Worm (Caenorhabditis elegans): ENCODE measurements around the gene Y54F10BM.23.

Gene Y54F10BM.23

ce11 chrIII:2288261-2288660, 8.9 kb upstream of the Y54F10BM.23 start (continued):
- no peak for TF ChIP-seq F49E8.2 (tag; optimal IDR thresholded peaks at IDR 0.05; ENCODE audit: insufficient read depth)
- no peak for TF ChIP-seq lir-1 (GFP tag; conservative IDR thresholded peaks at IDR 0.05)
- no peak for TF ChIP-seq cebp-2 (GFP tag; IDR thresholded peaks at IDR 0.05)
- no peak for TF ChIP-seq snpc-3.4 (tag; optimal IDR thresholded peaks at IDR 0.05)
- TF ChIP-seq T26A5.8 (tag; optimal IDR thresholded peaks at IDR 0.05): no peak
- no peak for TF ChIP-seq snpc-1.3 (tag; optimal IDR thresholded peaks at IDR 0.05; ENCODE audit: insufficient read depth)
- TF ChIP-seq rcor-1 (GFP tag; IDR thresholded peaks at IDR 0.05): no peak

- TF ChIP-seq C17E4.6 (GFP tag; IDR thresholded peaks at IDR 0.05) (no peak), ztf-6 (GFP tag; IDR thresholded peaks at IDR 0.05) (no peak), nfyb-1 (GFP tag; IDR thresholded peaks at IDR 0.05) (no peak), egrh-3 (GFP tag; IDR thresholded peaks at IDR 0.05) (no peak), aptf-3 (GFP tag; IDR thresholded peaks at IDR 0.05) (no peak), repo-1 (tag; optimal IDR thresholded peaks at IDR 0.05) (no peak), aptf-2 (GFP tag; conservative IDR thresholded peaks at IDR 0.05) (no peak), ceh-100 (GFP tag; IDR thresholded peaks at IDR 0.05) (no peak), F37B4.10 (GFP tag; IDR thresholded peaks at IDR 0.05) (no peak)
These were observed 4.0 kb upstream of the Y54F10BM.23 start for ce11 chrIII:2283341-2283847.

ce11 chrIII:2281975-2282957, 2.9 kb upstream of the Y54F10BM.23 start, which contains the start of gene Y54F10BM.3:
TSS of gene Y54F10BM.3 (plus strand) at chrIII:2282025.
- TF ChIP-seq F37B4.10 (GFP tag; IDR thresholded peaks at IDR 0.05) (no peak), F49E8.2 (tag; optimal IDR thresholded peaks at IDR 0.05; ENCODE audit: insufficient read depth) (no peak), Y56A3A.18 (GFP tag; IDR thresholded peaks at IDR 0.05) (no peak), fkh-3 (tag; optimal IDR thresholded peaks at IDR 0.05) (no peak), ceh-27 (GFP tag; optimal IDR thresholded peaks at IDR 0.05) (no peak), F52B5.7 (tag; optimal IDR thresholded peaks at IDR 0.05) (no peak), gei-17 (GFP tag; optimal IDR thresholded peaks at IDR 0.05) (no peak)

- TF ChIP-seq nhr-179 (tag; optimal IDR thresholded peaks at IDR 0.05): no peak
- no peak for TF ChIP-seq ceh-40 (GFP tag; IDR thresholded peaks at IDR 0.05)
- TF ChIP-seq rec-8 (tag; optimal IDR thresholded peaks at IDR 0.05): no peak
- no peak for TF ChIP-seq unc-130 (GFP tag; optimal IDR thresholded peaks at IDR 0.05)
- no peak for TF ChIP-seq F37B4.10 (GFP tag; IDR thresholded peaks at IDR 0.05)
- no peak for TF ChIP-seq mxl-1 (tag; optimal IDR thresholded peaks at IDR 0.05)
- no peak for TF ChIP-seq let-526 (GFP tag; IDR thresholded peaks at IDR 0.05)
- no peak for TF ChIP-seq mcd-1 (GFP tag; IDR thresholded peaks at IDR 0.05)
- no peak for TF ChIP-seq tlf-1 (GFP tag; optimal IDR thresholded peaks at IDR 0.05)
- TF ChIP-seq die-1 (tag; optimal IDR thresholded peaks at IDR 0.05): no peak
- no peak for TF ChIP-seq tbp1 (GFP tag; optimal IDR thresholded peaks at IDR 0.05)
- TF ChIP-seq lsl-1 (GFP tag; optimal IDR thresholded peaks at IDR 0.05): no peak
- TF ChIP-seq snpc-4 (GFP tag; optimal IDR thresholded peaks at IDR 0.05): no peak
- TF ChIP-seq snpc-4 (tag; optimal IDR thresholded peaks at IDR 0.05): no peak
- TF ChIP-seq F10E7.11 (tag; optimal IDR thresholded peaks at IDR 0.05): no peak
- TF ChIP-seq K12H6.12 (tag; optimal IDR thresholded peaks at IDR 0.05): no peak
- TF ChIP-seq snpc-3.4 (tag; optimal IDR thresholded peaks at IDR 0.05): no peak
These were observed 1.2 kb upstream of the Y54F10BM.23 start, which contains the start of gene Y54F10BM.22 for ce11 chrIII:2280569-2280968. TSS of gene Y54F10BM.22 (plus strand) at chrIII:2280899.

Measured in whole organism, young adult.